Worm (Caenorhabditis elegans): Measurements from ENCODE around the gene F35D11.3.

ce11 chrII:4583203-4583912 lies 24.8 kb upstream of the F35D11.3 start:
- TF ChIP-seq W03F9.2 (tag; optimal IDR thresholded peaks at IDR 0.05) (no peak), him-1 (tag; optimal IDR thresholded peaks at IDR 0.05) (no peak)

All from whole organism, L4/young adult.